Worm (Caenorhabditis elegans) whole organism, midembryonic: ENCODE data around the gene Y41C4A.21.

ENCODE experiments used
- T22C8.4 ChIP-seq: fragments of 200-800 bp; sonication (Bioruptor generic); IDR thresholded peaks from 2 replicates; pipeline ENCODE4 v1.3.6; 2022; ENCODE audit warnings: missing genetic modification characterization, missing compliant biosample characterization
- cog-1 ChIP-seq: sonication (generic microtip); optimal IDR thresholded peaks from 2 replicates; lab custom pipeline; 2016; ENCODE audit warnings: missing genetic modification characterization, missing compliant biosample characterization
- flt-1 ChIP-seq: fragments of 200-800 bp; sonication (Bioruptor generic); IDR thresholded peaks from 2 replicates; pipeline ENCODE4 v1.3.6; 2022; ENCODE audit warnings: missing genetic modification characterization, missing compliant biosample characterization
- klf-2 ChIP-seq: fragments of 200-800 bp; sonication (Bioruptor generic); conservative IDR thresholded peaks from 2 replicates; pipeline ENCODE4 v1.3.6; 2022; ENCODE audit warnings: missing genetic modification reagents, missing genetic modification characterization, missing compliant biosample characterization
- med-1 ChIP-seq: sonication (generic microtip); optimal IDR thresholded peaks from 2 replicates; lab custom pipeline; 2017; ENCODE audit warnings: missing genetic modification characterization, mild to moderate bottlenecking, missing compliant biosample characterization, antibody characterized with exemption, missing genetic modification reagents; ENCODE audit not compliant: insufficient read depth
- ref-1 ChIP-seq: fragments of 200-800 bp; sonication (Bioruptor generic); conservative IDR thresholded peaks from 2 replicates; pipeline ENCODE4 v1.3.6; 2022; ENCODE audit warnings: missing genetic modification reagents, missing genetic modification characterization, missing compliant biosample characterization
- tab-1 ChIP-seq: fragments of 200-800 bp; sonication (Bioruptor generic); IDR thresholded peaks from 2 replicates; pipeline ENCODE4 v1.3.6; 2022; ENCODE audit warnings: missing genetic modification characterization, missing compliant biosample characterization
- ztf-23 ChIP-seq: fragments of 200-800 bp; sonication (Bioruptor generic); IDR thresholded peaks from 2 replicates; pipeline ENCODE4 v1.3.6; 2022; ENCODE audit warnings: missing genetic modification reagents, missing genetic modification characterization, missing compliant biosample characterization
- ztf-29 ChIP-seq: fragments of 200-800 bp; sonication (Bioruptor generic); IDR thresholded peaks from 2 replicates; pipeline ENCODE4 v1.3.6; 2022; ENCODE audit warnings: missing genetic modification reagents, missing genetic modification characterization, missing compliant biosample characterization

Y41C4A.21 gene

DNA sequence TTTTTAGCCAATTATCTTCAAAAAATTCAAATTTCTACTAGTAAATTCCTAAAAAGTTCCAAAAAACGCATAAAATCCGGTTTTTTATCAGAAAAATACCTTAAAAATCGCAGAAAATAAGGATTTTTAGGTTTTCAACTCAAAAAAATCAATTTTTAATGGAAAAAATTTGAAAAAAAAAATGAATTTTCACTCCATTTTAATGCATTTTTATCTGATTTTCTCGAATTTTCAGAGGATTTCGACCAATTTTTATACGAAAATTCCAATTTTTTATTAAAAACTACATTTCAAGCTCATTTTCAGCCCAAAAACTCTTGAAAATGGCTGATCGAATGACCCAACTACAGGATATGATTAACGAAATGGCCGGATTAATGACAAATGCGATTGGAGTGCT is 45.2 kb downstream of the Y41C4A.21 start, which contains the start of gene mdt-21:
mdt-21 (plus strand) TSS at position 301 of the 400 bp plus-strand sequence.
- TF ChIP-seq ztf-23, result no peak
- no peak for TF ChIP-seq T22C8.4 (GFP tag; lab: Robert Waterston, UW)
- TF ChIP-seq tab-1 (GFP tag; lab: Robert Waterston, UW), result no peak
- TF ChIP-seq klf-2 (GFP tag; lab: Robert Waterston, UW), result no peak
- no peak for TF ChIP-seq flt-1 (GFP tag; lab: Robert Waterston, UW)
- TF ChIP-seq ref-1 (GFP tag; lab: Robert Waterston, UW), result no peak
- no peak for TF ChIP-seq cog-1 (tag; lab: Kevin White, UChicago)
- TF ChIP-seq med-1 (GFP tag; lab: Kevin White, UChicago), result no peak
- TF ChIP-seq ztf-29 (GFP tag; lab: Robert Waterston, UW), result no peak

ce11 chrIII:11780183-11780664 is 48.1 kb downstream of the Y41C4A.21 start, which contains the start of gene C24H11.5:
Gene C24H11.5 (plus strand): TSS chrIII:11780233.
- TF ChIP-seq ztf-29 (GFP tag; lab: Robert Waterston, UW), result no peak
- TF ChIP-seq flt-1 (GFP tag; lab: Robert Waterston, UW), result no peak
- no peak for TF ChIP-seq ztf-23
- TF ChIP-seq klf-2 (GFP tag; lab: Robert Waterston, UW), result no peak
- TF ChIP-seq T22C8.4 (GFP tag; lab: Robert Waterston, UW), result no peak
- no peak for TF ChIP-seq ref-1 (GFP tag; lab: Robert Waterston, UW)

- TF ChIP-seq ref-1 (GFP tag; lab: Robert Waterston, UW), result no peak
- TF ChIP-seq T22C8.4 (GFP tag; lab: Robert Waterston, UW), result no peak
- no peak for TF ChIP-seq ztf-29 (GFP tag; lab: Robert Waterston, UW)
- no peak for TF ChIP-seq ztf-23
- no peak for TF ChIP-seq med-1 (GFP tag; lab: Kevin White, UChicago)
Measured at ce11 chrIII:11781800-11782199, 49.6 kb downstream of the Y41C4A.21 start, which contains the start of gene srd-74. Gene srd-74 (plus strand): TSS chrIII:11782100.
